Fruit fly (Drosophila melanogaster): ENCODE data around the gene Octalpha2R.

Octalpha2R gene

dm6 chr3R:18795000-18795810 is 53.8 kb downstream of the Octalpha2R start, which contains the start of gene CG7720 (continued):
- TF ChIP-seq tup (GFP tag; optimal IDR thresholded peaks at IDR 0.05) (no peak), dati (GFP tag; IDR thresholded peaks at IDR 0.05) (no peak), CoRest (tag; optimal IDR thresholded peaks at IDR 0.05) (peak; percentile 72), CG1603 (tag; optimal IDR thresholded peaks at IDR 0.05) (no peak), Dad (GFP tag; optimal IDR thresholded peaks at IDR 0.05) (no peak), tgo (GFP tag; IDR thresholded peaks at IDR 0.05) (0 out of 3 replicates have a peak, but pooled peaks have one; percentile 24), CG2116 (GFP tag; optimal IDR thresholded peaks at IDR 0.05) (no peak), CG6854 (GFP tag; optimal IDR thresholded peaks at IDR 0.05) (peak; percentile 42), crc (GFP tag; optimal IDR thresholded peaks at IDR 0.05) (no peak), wdn (GFP tag; IDR thresholded peaks at IDR 0.05) (no peak), slou (GFP tag; optimal IDR thresholded peaks at IDR 0.05) (no peak), fru (optimal IDR thresholded peaks at IDR 0.05) (no peak), twi (tag; optimal IDR thresholded peaks at IDR 0.05) (no peak), ewg (GFP tag; optimal IDR thresholded peaks at IDR 0.05) (peak; percentile 26), klu (GFP tag; IDR thresholded peaks at IDR 0.05) (no peak), NfI (GFP tag; optimal IDR thresholded peaks at IDR 0.05) (peak; percentile 47), HHEX (GFP tag; optimal IDR thresholded peaks at IDR 0.05) (peak; percentile 42), zfh2 (GFP tag; optimal IDR thresholded peaks at IDR 0.05) (peak; percentile 37), Trl (optimal IDR thresholded peaks at IDR 0.05) (no peak), Trl (GFP tag; optimal IDR thresholded peaks at IDR 0.05) (no peak), grau (tag; optimal IDR thresholded peaks at IDR 0.05) (peak; percentile 57), ttk (GFP tag; IDR thresholded peaks at IDR 0.05) (no peak), Dfd (GFP tag; optimal IDR thresholded peaks at IDR 0.05) (no peak), CG8089 (GFP tag; optimal IDR thresholded peaks at IDR 0.05) (no peak), CG1602 (GFP tag; optimal IDR thresholded peaks at IDR 0.05) (peak; percentile 60), pros (GFP tag; optimal IDR thresholded peaks at IDR 0.05) (no peak), MESR4 (GFP tag; optimal IDR thresholded peaks at IDR 0.05) (no peak), eve (GFP tag; optimal IDR thresholded peaks at IDR 0.05) (peak in 1 of 2 experiments; percentile 67), CTCF (GFP tag; optimal IDR thresholded peaks at IDR 0.05) (no peak), CG9817 (tag; optimal IDR thresholded peaks at IDR 0.05) (no peak), BEAF-32 (GFP tag; optimal IDR thresholded peaks at IDR 0.05) (no peak), tna (GFP tag; IDR thresholded peaks at IDR 0.05; ENCODE audit: partially characterized antibody) (no peak), CG11695 (GFP tag; IDR thresholded peaks at IDR 0.05) (no peak), CG17361 (GFP tag; IDR thresholded peaks at IDR 0.05) (peak; percentile 65), ap (GFP tag; IDR thresholded peaks at IDR 0.05) (no peak), Asciz (GFP tag; optimal IDR thresholded peaks at IDR 0.05) (no peak), CG3163 (GFP tag; optimal IDR thresholded peaks at IDR 0.05) (no peak), MBD-R2 (GFP tag; IDR thresholded peaks at IDR 0.05) (no peak), row (GFP tag; IDR thresholded peaks at IDR 0.05) (peak; percentile 73), CG4424 (GFP tag; optimal IDR thresholded peaks at IDR 0.05) (peak; percentile 62), CG34224 (GFP tag; IDR thresholded peaks at IDR 0.05; ENCODE audit: partially characterized antibody) (no peak), CG2712 (tag; optimal IDR thresholded peaks at IDR 0.05) (peak; percentile 20), CG42726 (GFP tag; IDR thresholded peaks at IDR 0.05; ENCODE audit: partially characterized antibody) (no peak), hth (optimal IDR thresholded peaks at IDR 0.05) (no peak), CG18619 (GFP tag; optimal IDR thresholded peaks at IDR 0.05) (peak; percentile 51), wek (GFP tag; optimal IDR thresholded peaks at IDR 0.05) (no peak), CG10147 (GFP tag; optimal IDR thresholded peaks at IDR 0.05) (peak; percentile 56), repo (GFP tag; optimal IDR thresholded peaks at IDR 0.05) (no peak), tll (GFP tag; optimal IDR thresholded peaks at IDR 0.05) (no peak), pb (GFP tag; optimal IDR thresholded peaks at IDR 0.05) (no peak), dimm (GFP tag; IDR thresholded peaks at IDR 0.05) (no peak)

Data from whole organism, embryonic.